Fruit fly (Drosophila melanogaster) whole organism, embryonic: Measurements from ENCODE around the gene tra.

Source experiments
- Ada2b ChIP-seq: fragments of 200-800 bp; sonication (Bioruptor generic); IDR thresholded peaks from 2 replicates; pipeline ENCODE4 v1.3.6; 2022; ENCODE audit warnings: missing biosample characterization, missing genetic modification characterization
- Antp ChIP-seq: fragments of 200-800 bp; sonication (Bioruptor generic); optimal IDR thresholded peaks from 3 replicates; lab custom pipeline; 2016; ENCODE audit warnings: missing biosample characterization, missing genetic modification characterization
- B-H2 ChIP-seq: fragments of 200-800 bp; sonication (Bioruptor generic); optimal IDR thresholded peaks from 2 replicates; lab custom pipeline; 2018; ENCODE audit warnings: missing biosample characterization, mild to moderate bottlenecking, missing genetic modification characterization
- Bdp1 ChIP-seq: fragments of 200-800 bp; sonication (Bioruptor generic); optimal IDR thresholded peaks from 3 replicates; lab custom pipeline; 2016; ENCODE audit warnings: missing biosample characterization, missing genetic modification characterization
- Bgb ChIP-seq: fragments of 200-800 bp; sonication (Bioruptor generic); IDR thresholded peaks from 2 replicates; pipeline ENCODE4 v1.3.6; 2022; ENCODE audit warnings: missing biosample characterization, missing genetic modification characterization; ENCODE audit not compliant: partially characterized antibody
- CG11247 ChIP-seq: fragments of 200-800 bp; sonication (Bioruptor generic); IDR thresholded peaks from 2 replicates; pipeline ENCODE4 v1.3.6; 2022; ENCODE audit warnings: missing biosample characterization, missing genetic modification characterization
- CG12219 ChIP-seq: fragments of 200-800 bp; sonication (Bioruptor generic); optimal IDR thresholded peaks from 3 replicates; lab custom pipeline; 2018; ENCODE audit warnings: missing biosample characterization, mild to moderate bottlenecking, missing genetic modification characterization
- CG12299 ChIP-seq: fragments of 200-800 bp; sonication (Bioruptor generic); optimal IDR thresholded peaks from 2 replicates; lab custom pipeline; 2018; ENCODE audit warnings: missing biosample characterization, mild to moderate bottlenecking, missing genetic modification characterization
- CG1233 ChIP-seq: fragments of 200-800 bp; sonication (Bioruptor generic); optimal IDR thresholded peaks from 4 replicates; lab custom pipeline; 2018; ENCODE audit warnings: missing biosample characterization, mild to moderate bottlenecking, missing genetic modification characterization
- CG13123 ChIP-seq: fragments of 200-800 bp; sonication (Bioruptor generic); optimal IDR thresholded peaks from 2 replicates; lab custom pipeline; 2016; ENCODE audit warnings: missing biosample characterization, missing genetic modification characterization
- CG14667 ChIP-seq: fragments of 200-800 bp; sonication (Bioruptor generic); IDR thresholded peaks from 2 replicates; pipeline ENCODE4 v1.3.6; 2022; ENCODE audit warnings: missing biosample characterization, missing genetic modification characterization
- CG15011 ChIP-seq: fragments of 200-800 bp; sonication (Bioruptor generic); optimal IDR thresholded peaks from 3 replicates; lab custom pipeline; 2018; ENCODE audit warnings: missing biosample characterization, mild to moderate bottlenecking, missing genetic modification characterization
- CG15514 ChIP-seq: fragments of 200-800 bp; sonication (Bioruptor generic); optimal IDR thresholded peaks from 3 replicates; lab custom pipeline; 2017; ENCODE audit warnings: missing biosample characterization, missing genetic modification characterization, mild to moderate bottlenecking, moderate library complexity, missing genetic modification reagents
- CG15601 ChIP-seq: fragments of 200-800 bp; sonication (Bioruptor generic); optimal IDR thresholded peaks from 3 replicates; lab custom pipeline; 2019; ENCODE audit warnings: missing biosample characterization, mild to moderate bottlenecking, missing genetic modification characterization, moderate library complexity
- CG17385 ChIP-seq: fragments of 200-800 bp; sonication (Bioruptor generic); optimal IDR thresholded peaks from 3 replicates; lab custom pipeline; 2018; ENCODE audit warnings: missing biosample characterization, mild to moderate bottlenecking, missing genetic modification characterization
- CG17802 ChIP-seq: fragments of 200-800 bp; sonication (Bioruptor generic); optimal IDR thresholded peaks from 2 replicates; lab custom pipeline; 2018; ENCODE audit warnings: missing biosample characterization, mild to moderate bottlenecking, missing genetic modification characterization, moderate library complexity
- CG2199 ChIP-seq: fragments of 200-800 bp; sonication (Bioruptor generic); IDR thresholded peaks from 3 replicates; pipeline ENCODE4 v1.3.6; 2022; ENCODE audit warnings: missing biosample characterization, missing genetic modification characterization
- CG2712 ChIP-seq: fragments of 200-800 bp; optimal IDR thresholded peaks from 3 replicates; lab custom pipeline; 2019; ENCODE audit warnings: missing biosample characterization, mild to moderate bottlenecking, missing genetic modification characterization, moderate library complexity
- CG30431 ChIP-seq: fragments of 200-800 bp; sonication (Bioruptor generic); optimal IDR thresholded peaks from 2 replicates; lab custom pipeline; 2017; ENCODE audit warnings: missing biosample characterization, missing genetic modification characterization
- CG3163 ChIP-seq: fragments of 200-800 bp; sonication (Bioruptor generic); optimal IDR thresholded peaks from 3 replicates; lab custom pipeline; 2016; ENCODE audit warnings: missing biosample characterization, missing genetic modification characterization
- CG32772 ChIP-seq: fragments of 200-800 bp; sonication (Bioruptor generic); IDR thresholded peaks from 2 replicates; pipeline ENCODE4 v1.3.6; 2022; ENCODE audit warnings: missing biosample characterization, missing genetic modification characterization
- CG3838 ChIP-seq: fragments of 200-800 bp; sonication (Bioruptor generic); optimal IDR thresholded peaks from 3 replicates; lab custom pipeline; 2016; ENCODE audit warnings: missing biosample characterization, missing genetic modification characterization
- CG4282 ChIP-seq: fragments of 200-800 bp; sonication (Bioruptor generic); optimal IDR thresholded peaks from 2 replicates; lab custom pipeline; 2016; ENCODE audit warnings: missing biosample characterization, missing genetic modification characterization
- CG6683 ChIP-seq: fragments of 200-800 bp; sonication (Bioruptor generic); optimal IDR thresholded peaks from 2 replicates; lab custom pipeline; 2017; ENCODE audit warnings: missing biosample characterization, mild to moderate bottlenecking, missing genetic modification characterization, missing genetic modification reagents
- CG6689 ChIP-seq: fragments of 200-800 bp; sonication (Bioruptor generic); IDR thresholded peaks from 2 replicates; pipeline ENCODE4 v1.3.6; 2022; ENCODE audit warnings: missing biosample characterization, missing genetic modification characterization
- CG8089 ChIP-seq: fragments of 200-800 bp; sonication (Bioruptor generic); optimal IDR thresholded peaks from 3 replicates; lab custom pipeline; 2016; ENCODE audit warnings: missing biosample characterization, missing genetic modification characterization
- CG8944 ChIP-seq: fragments of 200-800 bp; sonication (Bioruptor generic); optimal IDR thresholded peaks from 3 replicates; lab custom pipeline; 2016; ENCODE audit warnings: missing biosample characterization, missing genetic modification characterization
- D ChIP-seq, 2 experiments: fragments of 200-800 bp in 1 of 2; fragments of >200 bp in 1 of 2; sonication (Bioruptor generic) in 1 of 2; optimal IDR thresholded peaks; 2 replicates in 1 of 2; 3 replicates in 1 of 2; lab custom pipeline; 2017; ENCODE audit warnings: mild to moderate bottlenecking in 1 of 2, missing biosample characterization in 1 of 2, missing genetic modification characterization in 1 of 2, missing genetic modification reagents in 1 of 2
- Dref ChIP-seq: fragments of 200-800 bp; sonication (Bioruptor generic); IDR thresholded peaks from 2 replicates; pipeline ENCODE4 v1.3.6; 2022; ENCODE audit warnings: missing biosample characterization, missing genetic modification characterization
- Ets97D ChIP-seq: fragments of 200-800 bp; sonication (Bioruptor generic); optimal IDR thresholded peaks from 3 replicates; lab custom pipeline; 2016; ENCODE audit warnings: missing biosample characterization, missing genetic modification characterization
- Meics ChIP-seq: fragments of 200-800 bp; sonication (Bioruptor generic); optimal IDR thresholded peaks from 2 replicates; lab custom pipeline; 2017; ENCODE audit warnings: missing biosample characterization, mild to moderate bottlenecking, missing genetic modification characterization
- Neu2 ChIP-seq: fragments of 200-800 bp; sonication (Bioruptor generic); optimal IDR thresholded peaks from 3 replicates; lab custom pipeline; 2016; ENCODE audit warnings: missing biosample characterization, missing genetic modification characterization, borderline replicate concordance
- PHDP ChIP-seq: fragments of 200-800 bp; sonication (Bioruptor generic); optimal IDR thresholded peaks from 3 replicates; lab custom pipeline; 2018; ENCODE audit warnings: missing biosample characterization, mild to moderate bottlenecking, missing genetic modification characterization, moderate library complexity
- Sox100B ChIP-seq: fragments of 200-800 bp; sonication (Bioruptor generic); optimal IDR thresholded peaks from 3 replicates; lab custom pipeline; 2018; ENCODE audit warnings: missing biosample characterization, mild to moderate bottlenecking, missing genetic modification characterization
- br ChIP-seq: fragments of >200 bp; optimal IDR thresholded peaks from 2 replicates; lab custom pipeline; 2017
- fd102C ChIP-seq: fragments of 200-800 bp; sonication (Bioruptor generic); optimal IDR thresholded peaks from 2 replicates; lab custom pipeline; 2018; ENCODE audit warnings: missing biosample characterization, mild to moderate bottlenecking, missing genetic modification characterization, moderate library complexity
- h ChIP-seq: fragments of >200 bp; optimal IDR thresholded peaks from 2 replicates; lab custom pipeline; 2017
- insv ChIP-seq, 2 experiments: fragments of 200-800 bp; sonication (Bioruptor generic); optimal IDR thresholded peaks; 3 replicates each; lab custom pipeline; 2016 to 2018; ENCODE audit warnings: missing biosample characterization in 2 of 2, missing genetic modification characterization in 2 of 2
- lilli ChIP-seq: fragments of 200-800 bp; sonication (Bioruptor generic); optimal IDR thresholded peaks from 3 replicates; lab custom pipeline; 2016; ENCODE audit warnings: missing biosample characterization, missing genetic modification characterization
- lmd ChIP-seq: fragments of 200-800 bp; sonication (Bioruptor generic); IDR thresholded peaks from 2 replicates; pipeline ENCODE4 v1.3.6; 2022; ENCODE audit warnings: missing biosample characterization, missing genetic modification characterization
- lola ChIP-seq, 3 experiments: fragments of >200 bp in 2 of 3; fragments of 200-800 bp in 1 of 3; sonication (Bioruptor generic) in 1 of 3; optimal IDR thresholded peaks; 2 replicates each; lab custom pipeline; 2017 to 2019; ENCODE audit warnings: missing biosample characterization in 3 of 3, missing genetic modification characterization in 3 of 3, mild to moderate bottlenecking in 1 of 3, moderate library complexity in 1 of 3
- nom ChIP-seq: fragments of 200-800 bp; sonication (Bioruptor generic); optimal IDR thresholded peaks from 2 replicates; lab custom pipeline; 2017; ENCODE audit warnings: missing biosample characterization, missing genetic modification characterization, mild to moderate bottlenecking, moderate library complexity, missing genetic modification reagents
- oc ChIP-seq: fragments of 200-800 bp; sonication (Bioruptor generic); optimal IDR thresholded peaks from 2 replicates; lab custom pipeline; 2018; ENCODE audit warnings: missing biosample characterization, mild to moderate bottlenecking, missing genetic modification characterization, moderate library complexity
- rib ChIP-seq: fragments of 200-800 bp; sonication (Bioruptor generic); IDR thresholded peaks from 2 replicates; pipeline ENCODE4 v1.3.6; 2022; ENCODE audit warnings: missing biosample characterization, missing genetic modification characterization
- sens ChIP-seq: fragments of 200-800 bp; sonication (Bioruptor generic); peaks from one replicate; lab custom pipeline; 2016; ENCODE audit warnings: missing biosample characterization, missing genetic modification characterization
- sens-2 ChIP-seq: fragments of 200-800 bp; sonication (Bioruptor generic); IDR thresholded peaks from 2 replicates; pipeline ENCODE4 v1.3.6; 2022; ENCODE audit warnings: missing biosample characterization, missing genetic modification characterization
- sob ChIP-seq: fragments of 200-800 bp; sonication (Bioruptor generic); IDR thresholded peaks from 2 replicates; pipeline ENCODE4 v1.3.6; 2022; ENCODE audit warnings: missing biosample characterization, missing genetic modification characterization
- stc ChIP-seq: fragments of 200-800 bp; sonication (Bioruptor generic); IDR thresholded peaks from 2 replicates; pipeline ENCODE4 v1.3.6; 2022; ENCODE audit warnings: missing biosample characterization, missing genetic modification characterization
- tin ChIP-seq: fragments of 200-800 bp; sonication (Bioruptor generic); optimal IDR thresholded peaks from 3 replicates; lab custom pipeline; 2016; ENCODE audit warnings: missing biosample characterization, missing genetic modification characterization
- unc-4 ChIP-seq: fragments of 200-800 bp; sonication (Bioruptor generic); IDR thresholded peaks from 2 replicates; pipeline ENCODE4 v1.3.6; 2022; ENCODE audit warnings: missing biosample characterization, missing genetic modification characterization; ENCODE audit not compliant: partially characterized antibody
- vnd ChIP-seq: fragments of 200-800 bp; sonication (Bioruptor generic); IDR thresholded peaks from 3 replicates; pipeline ENCODE4 v1.3.6; 2022; ENCODE audit warnings: missing biosample characterization, missing genetic modification characterization; ENCODE audit not compliant: partially characterized antibody

tra gene

DNA sequence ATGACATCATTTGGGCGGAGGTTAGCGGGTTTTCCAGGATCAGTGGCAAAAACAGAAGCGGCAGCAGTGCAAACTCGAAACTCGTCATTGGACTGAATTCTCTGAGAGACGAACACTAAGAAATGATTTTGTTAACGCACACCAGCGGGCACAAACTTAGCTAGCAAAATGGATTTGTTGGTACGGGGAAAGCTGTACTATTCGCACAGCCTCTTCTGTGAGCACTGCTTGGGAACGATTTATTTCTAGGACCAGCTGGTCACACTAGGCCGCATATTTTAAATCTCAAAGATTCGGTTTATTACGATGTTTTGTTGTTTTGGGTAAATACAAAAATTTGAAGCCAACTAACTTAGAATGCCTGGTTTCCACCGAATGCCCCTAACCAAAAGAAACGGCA is 18.3 kb upstream of the tra start, which contains the start of gene CG4098 (continued):
- no peak for TF ChIP-seq D (optimal IDR thresholded peaks at IDR 0.05; lab: Kevin White, UChicago)
- TF ChIP-seq D (GFP tag; optimal IDR thresholded peaks at IDR 0.05; lab: Kevin White, UChicago) = no peak
- TF ChIP-seq CG15601 = no peak
- no peak for TF ChIP-seq CG3838 (GFP tag; lab: Kevin White, UChicago)
- peak; percentile 37 for TF ChIP-seq CG2712
- TF ChIP-seq CG15011 (GFP tag; lab: Kevin White, UChicago) = no peak
- peak; percentile 38; the same call in 1 of the 2 replicates for TF ChIP-seq stc
- TF ChIP-seq Sox100B (GFP tag; lab: Kevin White, UChicago) = no peak
- 0 out of 2 replicates have a peak, but pooled peaks have one; percentile 24 for TF ChIP-seq CG32772 (GFP tag; lab: Robert Waterston, UW)
- TF ChIP-seq br (lab: Kevin White, UChicago) = no peak
- TF ChIP-seq rib (GFP tag; lab: Robert Waterston, UW) = no peak
- TF ChIP-seq fd102C (GFP tag; lab: Kevin White, UChicago) = no peak
- peak; percentile 82 for TF ChIP-seq sob (GFP tag; lab: Robert Waterston, UW)
- peak; percentile 71; the same call in 1 of the 2 replicates for TF ChIP-seq CG14667 (GFP tag; lab: Robert Waterston, UW)
- TF ChIP-seq CG3163 (GFP tag; lab: Kevin White, UChicago) = no peak
- no peak for TF ChIP-seq h
- TF ChIP-seq CG12219 = peak; percentile 38
- TF ChIP-seq CG4282 (GFP tag; lab: Kevin White, UChicago) = peak; percentile 33
- peak; percentile 69 for TF ChIP-seq Meics (GFP tag; lab: Kevin White, UChicago)
- TF ChIP-seq sens-2 (GFP tag; lab: Robert Waterston, UW) = no peak
- peak; percentile 83 for TF ChIP-seq Antp (GFP tag; lab: Kevin White, UChicago)
- peak; percentile 64; the same call in 1 of the 2 replicates for TF ChIP-seq Ada2b (GFP tag; lab: Robert Waterston, UW)
- TF ChIP-seq B-H2 (GFP tag; lab: Kevin White, UChicago) = peak; percentile 40
- TF ChIP-seq lmd (GFP tag; lab: Robert Waterston, UW) = peak; percentile 68; the same call in 1 of the 2 replicates
- peak; percentile 59 for TF ChIP-seq nom (GFP tag; lab: Kevin White, UChicago)
- no peak for TF ChIP-seq CG12299
- TF ChIP-seq CG17385 (GFP tag; lab: Kevin White, UChicago) = peak; percentile 34
- TF ChIP-seq Bdp1 = peak; percentile 46
- TF ChIP-seq CG15514 (GFP tag; lab: Kevin White, UChicago) = peak; percentile 67
- no peak for TF ChIP-seq CG6683 (GFP tag; lab: Kevin White, UChicago)
- TF ChIP-seq CG30431 (GFP tag; lab: Kevin White, UChicago) = peak; percentile 29
- peak; percentile 53 for TF ChIP-seq Dref (GFP tag; lab: Robert Waterston, UW)
- TF ChIP-seq vnd (GFP tag; lab: Robert Waterston, UW) = no peak
- TF ChIP-seq CG6689 (GFP tag; lab: Robert Waterston, UW) = peak; percentile 47; the same call in 1 of the 2 replicates
- no peak for TF ChIP-seq Bgb (GFP tag; lab: Robert Waterston, UW)
- peak; percentile 63 for TF ChIP-seq tin (GFP tag; lab: Kevin White, UChicago)
- peak; percentile 20 for TF ChIP-seq PHDP
- peak; percentile 77; the same call in 2 of the 3 replicates for TF ChIP-seq CG2199 (GFP tag; lab: Robert Waterston, UW)
- peak; percentile 25 for TF ChIP-seq CG1233
- TF ChIP-seq lilli (GFP tag; lab: Kevin White, UChicago) = peak; percentile 84
- TF ChIP-seq Neu2 (GFP tag; lab: Kevin White, UChicago) = no peak
- no peak for TF ChIP-seq CG17802 (tag; lab: Kevin White, UChicago)
- TF ChIP-seq insv (GFP tag; optimal IDR thresholded peaks at IDR 0.05; lab: Kevin White, UChicago) = no peak
- peak; percentile 47 for TF ChIP-seq Ets97D (GFP tag; lab: Kevin White, UChicago)
- peak; percentile 56 for TF ChIP-seq CG8944 (GFP tag; lab: Kevin White, UChicago)
- no peak for TF ChIP-seq CG8089 (GFP tag; lab: Kevin White, UChicago)
- no peak for TF ChIP-seq lola (GFP tag; optimal IDR thresholded peaks at IDR 0.05; lab: Kevin White, UChicago)
- no peak for TF ChIP-seq unc-4 (GFP tag; lab: Robert Waterston, UW)
- no peak for TF ChIP-seq oc (tag; lab: Kevin White, UChicago)
- TF ChIP-seq CG13123 (GFP tag; lab: Kevin White, UChicago) = peak; percentile 25
- peak; percentile 64 for TF ChIP-seq CG11247 (GFP tag; lab: Robert Waterston, UW)
- peak; percentile 83 for TF ChIP-seq sens (GFP tag; lab: Kevin White, UChicago)
